Fruit fly (Drosophila melanogaster) S2 (cell line): ENCODE results near the gene yellow-f.

ENCODE experiments used
- CG8478 ChIP-seq: fragments of >200 bp; optimal IDR thresholded peaks from 2 replicates; lab custom pipeline; 2018
- CTCF ChIP-seq, 2 experiments: fragments of >200 bp; optimal IDR thresholded peaks; 2 replicates each; lab custom pipeline; 2018

DNA sequence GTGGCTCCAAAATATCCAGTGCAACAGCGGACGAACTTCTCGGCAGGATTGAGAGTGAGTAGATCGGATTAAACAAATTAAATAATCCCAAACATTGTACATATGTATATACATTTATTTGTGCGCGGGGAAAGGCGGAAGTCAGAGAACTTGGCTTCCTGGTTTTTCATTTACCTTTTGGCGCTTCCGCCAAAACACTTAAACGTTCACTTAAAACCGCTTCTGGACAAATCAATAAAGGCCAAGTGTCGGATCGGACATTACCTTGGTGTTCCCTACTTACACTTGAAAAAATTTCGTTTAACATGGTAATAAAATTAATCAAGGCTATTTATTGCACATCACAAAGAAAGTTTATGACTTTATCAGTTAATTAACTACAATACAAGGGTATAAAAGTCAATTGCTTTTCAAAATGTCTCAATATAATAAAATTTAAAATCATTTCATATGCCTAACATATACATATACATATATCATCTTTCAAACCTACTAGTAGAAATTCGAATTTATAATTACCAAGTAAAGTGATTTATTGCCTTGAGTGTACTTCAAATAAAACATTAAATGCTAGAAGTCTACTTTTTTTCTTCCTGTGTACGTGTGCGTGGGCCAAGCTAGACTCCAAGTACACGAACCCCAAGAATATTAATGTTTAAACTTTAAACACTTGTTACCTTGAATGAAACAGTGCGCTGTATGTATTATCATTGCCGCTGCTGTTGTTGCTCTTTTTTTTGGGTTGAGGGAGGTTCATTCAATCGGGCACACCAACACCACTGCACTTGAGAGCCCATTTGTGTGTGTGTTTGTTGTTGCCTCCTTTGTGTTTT is 11.5 kb downstream of the yellow-f start:
- TF ChIP-seq CTCF (optimal IDR thresholded peaks at IDR 0.05; lab: Kevin White, UChicago): no peak
- TF ChIP-seq CG8478 (lab: Kevin White, UChicago): no peak
